Fruit fly (Drosophila melanogaster) whole organism, prepupa: ENCODE results near the gene CG1896.

ENCODE experiments used
- Blimp-1 ChIP-seq: fragments of 200-800 bp; sonication (Bioruptor generic); optimal IDR thresholded peaks from 3 replicates; lab custom pipeline; 2017; ENCODE audit warnings: missing biosample characterization, missing genetic modification characterization, mild to moderate bottlenecking, moderate library complexity, missing genetic modification reagents
- CG10631 ChIP-seq: fragments of 200-800 bp; sonication (Bioruptor generic); optimal IDR thresholded peaks from 2 replicates; lab custom pipeline; 2016; ENCODE audit warnings: missing biosample characterization, missing genetic modification characterization
- CG10669 ChIP-seq: fragments of 200-800 bp; sonication (Bioruptor generic); optimal IDR thresholded peaks from 3 replicates; lab custom pipeline; 2018; ENCODE audit warnings: missing biosample characterization, mild to moderate bottlenecking, missing genetic modification characterization, moderate library complexity
- CG11294 ChIP-seq: fragments of 200-800 bp; sonication (Bioruptor generic); IDR thresholded peaks from 2 replicates; pipeline ENCODE4 v1.3.6; 2022; ENCODE audit warnings: missing biosample characterization, missing genetic modification characterization
- CG11762 ChIP-seq: fragments of 200-800 bp; sonication (Bioruptor generic); optimal IDR thresholded peaks from 3 replicates; lab custom pipeline; 2016; ENCODE audit warnings: missing biosample characterization, missing genetic modification characterization; ENCODE audit not compliant: insufficient read depth
- CG11902 ChIP-seq: fragments of 200-800 bp; sonication (Bioruptor generic); optimal IDR thresholded peaks from 3 replicates; lab custom pipeline; 2016; ENCODE audit warnings: missing biosample characterization, missing genetic modification characterization
- CG15336 ChIP-seq: fragments of 200-800 bp; sonication (Bioruptor generic); IDR thresholded peaks from 2 replicates; pipeline ENCODE4 v1.3.6; 2022; ENCODE audit warnings: missing biosample characterization, missing genetic modification characterization
- CG1621 ChIP-seq: fragments of 200-800 bp; sonication (Bioruptor generic); optimal IDR thresholded peaks from 3 replicates; lab custom pipeline; 2018; ENCODE audit warnings: missing biosample characterization, mild to moderate bottlenecking, missing genetic modification characterization
- CG16779 ChIP-seq: fragments of 200-800 bp; sonication (Bioruptor generic); optimal IDR thresholded peaks from 3 replicates; lab custom pipeline; 2017; ENCODE audit warnings: missing biosample characterization, mild to moderate bottlenecking, missing genetic modification characterization
- CG3032 ChIP-seq: fragments of 200-800 bp; optimal IDR thresholded peaks from 2 replicates; lab custom pipeline; 2019; ENCODE audit warnings: missing biosample characterization, mild to moderate bottlenecking, missing genetic modification characterization, moderate library complexity
- CG31627 ChIP-seq: fragments of 200-800 bp; sonication (Bioruptor generic); optimal IDR thresholded peaks from 3 replicates; lab custom pipeline; 2016; ENCODE audit warnings: missing biosample characterization, missing genetic modification characterization
- CG32006 ChIP-seq: fragments of 200-800 bp; sonication (Bioruptor generic); optimal IDR thresholded peaks from 3 replicates; lab custom pipeline; 2017; ENCODE audit warnings: missing biosample characterization, mild to moderate bottlenecking, missing genetic modification characterization
- CG34406 ChIP-seq: fragments of 200-800 bp; sonication (Bioruptor generic); optimal IDR thresholded peaks from 3 replicates; lab custom pipeline; 2016; ENCODE audit warnings: missing biosample characterization, missing genetic modification characterization
- CG3919 ChIP-seq: fragments of 200-800 bp; sonication (Bioruptor generic); optimal IDR thresholded peaks from 3 replicates; lab custom pipeline; 2016; ENCODE audit warnings: missing biosample characterization, missing genetic modification characterization
- CG6276 ChIP-seq: fragments of 200-800 bp; sonication (Bioruptor generic); optimal IDR thresholded peaks from 2 replicates; lab custom pipeline; 2017; ENCODE audit warnings: missing biosample characterization, mild to moderate bottlenecking, missing genetic modification characterization
- CG6792 ChIP-seq: fragments of 200-800 bp; sonication (Bioruptor generic); optimal IDR thresholded peaks from 3 replicates; lab custom pipeline; 2016; ENCODE audit warnings: missing biosample characterization, missing genetic modification characterization
- CG6808 ChIP-seq: fragments of 200-800 bp; sonication (Bioruptor generic); optimal IDR thresholded peaks from 3 replicates; lab custom pipeline; 2017; ENCODE audit warnings: missing biosample characterization, missing genetic modification characterization, mild to moderate bottlenecking, moderate library complexity, missing genetic modification reagents
- CG7368 ChIP-seq: fragments of 200-800 bp; sonication (Bioruptor generic); optimal IDR thresholded peaks from 3 replicates; lab custom pipeline; 2016; ENCODE audit warnings: missing biosample characterization, missing genetic modification characterization
- CG8119 ChIP-seq: fragments of 200-800 bp; sonication (Bioruptor generic); IDR thresholded peaks from 3 replicates; pipeline ENCODE4 v1.3.6; 2022; ENCODE audit warnings: missing biosample characterization, missing genetic modification characterization
- CG8319 ChIP-seq: fragments of 200-800 bp; sonication (Bioruptor generic); optimal IDR thresholded peaks from 3 replicates; lab custom pipeline; 2016; ENCODE audit warnings: missing biosample characterization, missing genetic modification characterization
- CG8632 ChIP-seq: fragments of 200-800 bp; sonication (Bioruptor generic); optimal IDR thresholded peaks from 3 replicates; lab custom pipeline; 2016; ENCODE audit warnings: missing biosample characterization, missing genetic modification characterization
- CG9139 ChIP-seq: fragments of 200-800 bp; sonication (Bioruptor generic); optimal IDR thresholded peaks from 3 replicates; lab custom pipeline; 2017; ENCODE audit warnings: missing biosample characterization, mild to moderate bottlenecking, missing genetic modification characterization
- Eip75B ChIP-seq: fragments of 200-800 bp; sonication (Bioruptor generic); optimal IDR thresholded peaks from 3 replicates; lab custom pipeline; 2016; ENCODE audit warnings: missing biosample characterization, missing genetic modification characterization
- Eip78C ChIP-seq: fragments of 200-800 bp; sonication (Bioruptor generic); peaks from one replicate; lab custom pipeline; 2016; ENCODE audit warnings: missing biosample characterization, missing genetic modification characterization
- Eip93F ChIP-seq: fragments of 200-800 bp; sonication (Bioruptor generic); optimal IDR thresholded peaks from 2 replicates; lab custom pipeline; 2016; ENCODE audit warnings: missing biosample characterization, mild to moderate bottlenecking, missing genetic modification characterization
- Ets21C ChIP-seq: fragments of 200-800 bp; sonication (Bioruptor generic); optimal IDR thresholded peaks from 3 replicates; lab custom pipeline; 2016; ENCODE audit warnings: missing biosample characterization, missing genetic modification characterization
- Ets96B ChIP-seq: fragments of 200-800 bp; optimal IDR thresholded peaks from 2 replicates; lab custom pipeline; 2019; ENCODE audit warnings: missing biosample characterization, mild to moderate bottlenecking, missing genetic modification characterization, moderate library complexity
- Gug ChIP-seq: fragments of 200-800 bp; sonication (Bioruptor generic); IDR thresholded peaks from 2 replicates; pipeline ENCODE4 v1.3.6; 2022; ENCODE audit warnings: missing biosample characterization, missing genetic modification characterization
- Hr38 ChIP-seq: sonication (Bioruptor generic); optimal IDR thresholded peaks from 2 replicates; lab custom pipeline; 2016; ENCODE audit warnings: missing biosample characterization, missing genetic modification characterization
- Hr39 ChIP-seq: fragments of 200-800 bp; sonication (Bioruptor generic); optimal IDR thresholded peaks from 2 replicates; lab custom pipeline; 2016; ENCODE audit warnings: missing biosample characterization, missing genetic modification characterization
- Hr4 ChIP-seq: fragments of 200-800 bp; sonication (Bioruptor generic); optimal IDR thresholded peaks from 3 replicates; lab custom pipeline; 2016; ENCODE audit warnings: missing biosample characterization, missing genetic modification characterization
- Lpt ChIP-seq: fragments of 200-800 bp; sonication (Bioruptor generic); optimal IDR thresholded peaks from 3 replicates; lab custom pipeline; 2016; ENCODE audit warnings: missing biosample characterization, missing genetic modification characterization
- Met ChIP-seq: fragments of 200-800 bp; sonication (Bioruptor generic); optimal IDR thresholded peaks from 3 replicates; lab custom pipeline; 2016; ENCODE audit warnings: missing biosample characterization, missing genetic modification characterization
- Sox102F ChIP-seq: fragments of 200-800 bp; sonication (Bioruptor generic); optimal IDR thresholded peaks from 2 replicates; lab custom pipeline; 2016; ENCODE audit warnings: missing biosample characterization, mild to moderate bottlenecking, missing genetic modification characterization
- Sox15 ChIP-seq: fragments of 200-800 bp; sonication (Bioruptor generic); optimal IDR thresholded peaks from 3 replicates; lab custom pipeline; 2016; ENCODE audit warnings: missing biosample characterization, missing genetic modification characterization
- achi ChIP-seq: fragments of 200-800 bp; sonication (Bioruptor generic); optimal IDR thresholded peaks from 3 replicates; lab custom pipeline; 2016; ENCODE audit warnings: missing biosample characterization, missing genetic modification characterization
- acj6 ChIP-seq: fragments of 200-800 bp; sonication (Bioruptor generic); optimal IDR thresholded peaks from 3 replicates; lab custom pipeline; 2016; ENCODE audit warnings: missing biosample characterization, missing genetic modification characterization
- cyc ChIP-seq: fragments of 200-800 bp; sonication (Bioruptor generic); optimal IDR thresholded peaks from 3 replicates; lab custom pipeline; 2016; ENCODE audit warnings: missing biosample characterization, missing genetic modification characterization
- dac ChIP-seq: fragments of 200-800 bp; sonication (Bioruptor generic); optimal IDR thresholded peaks from 2 replicates; lab custom pipeline; 2017; ENCODE audit warnings: missing biosample characterization, mild to moderate bottlenecking, missing genetic modification characterization
- dsx ChIP-seq: fragments of 200-800 bp; optimal IDR thresholded peaks from 3 replicates; lab custom pipeline; 2019; ENCODE audit warnings: missing biosample characterization, mild to moderate bottlenecking, missing genetic modification characterization, moderate library complexity; ENCODE audit not compliant: poor library complexity, severe bottlenecking
- eg ChIP-seq: fragments of 200-800 bp; sonication (Bioruptor generic); IDR thresholded peaks from 3 replicates; pipeline ENCODE4 v1.3.6; 2022; ENCODE audit warnings: missing biosample characterization, missing genetic modification characterization
- esn ChIP-seq: fragments of 200-800 bp; sonication (Bioruptor generic); optimal IDR thresholded peaks from 2 replicates; lab custom pipeline; 2016; ENCODE audit warnings: missing biosample characterization, mild to moderate bottlenecking, missing genetic modification characterization, moderate library complexity
- fd59A ChIP-seq: fragments of 200-800 bp; sonication (Bioruptor generic); optimal IDR thresholded peaks from 2 replicates; lab custom pipeline; 2017; ENCODE audit warnings: missing biosample characterization, mild to moderate bottlenecking, missing genetic modification characterization, missing genetic modification reagents
- fd85E ChIP-seq: fragments of 200-800 bp; sonication (Bioruptor generic); optimal IDR thresholded peaks from 3 replicates; lab custom pipeline; 2016; ENCODE audit warnings: missing biosample characterization, missing genetic modification characterization
- fkh ChIP-seq: fragments of 200-800 bp; sonication (Bioruptor generic); optimal IDR thresholded peaks from 3 replicates; lab custom pipeline; 2017; ENCODE audit warnings: missing biosample characterization, mild to moderate bottlenecking, missing genetic modification characterization, moderate library complexity
- lz ChIP-seq: fragments of 200-800 bp; sonication (Bioruptor generic); optimal IDR thresholded peaks from 3 replicates; lab custom pipeline; 2016; ENCODE audit warnings: missing biosample characterization, missing genetic modification characterization
- net ChIP-seq: fragments of 200-800 bp; sonication (Bioruptor generic); optimal IDR thresholded peaks from 3 replicates; lab custom pipeline; 2016; ENCODE audit warnings: missing biosample characterization, missing genetic modification characterization
- pdm3 ChIP-seq: fragments of 200-800 bp; sonication (Bioruptor generic); optimal IDR thresholded peaks from 3 replicates; lab custom pipeline; 2016; ENCODE audit warnings: missing biosample characterization, missing genetic modification characterization
- spab ChIP-seq: fragments of 200-800 bp; sonication (Bioruptor generic); optimal IDR thresholded peaks from 2 replicates; lab custom pipeline; 2017; ENCODE audit warnings: missing biosample characterization, mild to moderate bottlenecking, missing genetic modification characterization, missing genetic modification reagents
- svp ChIP-seq: fragments of 200-800 bp; sonication (Bioruptor generic); peaks from one replicate; lab custom pipeline; 2016; ENCODE audit warnings: missing biosample characterization, missing genetic modification characterization
- vri ChIP-seq: fragments of 200-800 bp; sonication (Bioruptor generic); optimal IDR thresholded peaks from 3 replicates; lab custom pipeline; 2016; ENCODE audit warnings: missing biosample characterization, mild to moderate bottlenecking, missing genetic modification characterization

Gene CG1896

dm6 chr3R:31748093-31748996, 4.3 kb downstream of the CG1896 start:
- TF ChIP-seq CG11762 (GFP tag; lab: Kevin White, UChicago) (no peak), Eip75B (GFP tag; lab: Kevin White, UChicago) (peak; percentile 51), fd59A (GFP tag; lab: Kevin White, UChicago) (no peak), CG10669 (peak; percentile 35), CG6808 (GFP tag; lab: Kevin White, UChicago) (peak; percentile 79), CG11902 (GFP tag; lab: Kevin White, UChicago) (no peak), net (GFP tag; lab: Kevin White, UChicago) (peak; percentile 74), CG16779 (peak; percentile 75), Eip78C (GFP tag; lab: Kevin White, UChicago) (peak; percentile 72), Blimp-1 (GFP tag; lab: Kevin White, UChicago) (peak; percentile 38), cyc (GFP tag; lab: Kevin White, UChicago) (no peak), CG34406 (GFP tag; lab: Kevin White, UChicago) (no peak), CG10631 (no peak), Met (GFP tag; lab: Kevin White, UChicago) (no peak), acj6 (no peak), Gug (GFP tag; lab: Robert Waterston, UW) (no peak), CG1621 (peak; percentile 76), svp (GFP tag; lab: Kevin White, UChicago) (peak; percentile 63), CG6792 (peak; percentile 1), achi (GFP tag; lab: Kevin White, UChicago) (peak; percentile 2), CG3032 (tag; lab: Kevin White, UChicago) (peak; percentile 31), CG8632 (peak; percentile 5), Hr38 (GFP tag; lab: Kevin White, UChicago) (no peak), eg (no peak), CG7368 (GFP tag; lab: Kevin White, UChicago) (no peak), Hr39 (GFP tag; lab: Kevin White, UChicago) (no peak), esn (peak; percentile 12), lz (GFP tag; lab: Kevin White, UChicago) (no peak), fkh (GFP tag; lab: Kevin White, UChicago) (peak; percentile 80), vri (GFP tag; lab: Kevin White, UChicago) (peak; percentile 31), spab (GFP tag; lab: Kevin White, UChicago) (peak; percentile 36), Eip93F (GFP tag; lab: Kevin White, UChicago) (no peak), CG8119 (no peak), Hr4 (GFP tag; lab: Kevin White, UChicago) (no peak), CG11294 (GFP tag; lab: Robert Waterston, UW) (no peak), dsx (peak; percentile 83), pdm3 (no peak), Ets21C (no peak), CG8319 (GFP tag; lab: Kevin White, UChicago) (no peak), Lpt (GFP tag; lab: Kevin White, UChicago) (peak; percentile 62), Sox102F (GFP tag; lab: Kevin White, UChicago) (no peak), Ets96B (tag; lab: Kevin White, UChicago) (peak; percentile 52), CG32006 (GFP tag; lab: Kevin White, UChicago) (peak; percentile 15), CG6276 (GFP tag; lab: Kevin White, UChicago) (peak; percentile 65), CG31627 (GFP tag; lab: Kevin White, UChicago) (no peak), CG9139 (GFP tag; lab: Kevin White, UChicago) (peak; percentile 73), CG15336 (GFP tag; lab: Robert Waterston, UW) (no peak), dac (GFP tag; lab: Kevin White, UChicago) (no peak), CG3919 (peak; percentile 33), fd85E (GFP tag; lab: Kevin White, UChicago) (no peak), Sox15 (GFP tag; lab: Kevin White, UChicago) (no peak)
